Fruit fly (Drosophila melanogaster): ENCODE results near the gene CG13895.

CG13895 gene

dm6 chr3L:725527-726191 lies 17.7 kb upstream of the CG13895 start (continued):
- TF ChIP-seq toy (GFP tag; IDR thresholded peaks at IDR 0.05) (no peak), CrebB (tag; optimal IDR thresholded peaks at IDR 0.05) (peak; percentile 2), Dfd (GFP tag; optimal IDR thresholded peaks at IDR 0.05) (no peak), danr (GFP tag; IDR thresholded peaks at IDR 0.05) (peak; percentile 63; the same call in 1 of the 2 replicates), sob (GFP tag; IDR thresholded peaks at IDR 0.05) (peak; percentile 10; the same call in 1 of the 2 replicates), aop (GFP tag; IDR thresholded peaks at IDR 0.05) (no peak), CG2199 (GFP tag; IDR thresholded peaks at IDR 0.05) (peak; percentile 78; the same call in 2 of the 3 replicates), nerfin-2 (GFP tag; IDR thresholded peaks at IDR 0.05; ENCODE audit: partially characterized antibody) (no peak), CG17359 (tag; optimal IDR thresholded peaks at IDR 0.05) (peak; percentile 55), chm (GFP tag; IDR thresholded peaks at IDR 0.05) (peak; percentile 94), gce (GFP tag; IDR thresholded peaks at IDR 0.05) (peak; percentile 61; the same call in 1 of the 3 replicates), Chrac-16 (GFP tag; optimal IDR thresholded peaks at IDR 0.05) (peak; percentile 90), Dll (GFP tag; IDR thresholded peaks at IDR 0.05; ENCODE audit: partially characterized antibody) (no peak), CG34376 (GFP tag; optimal IDR thresholded peaks at IDR 0.05) (no peak), Rfx (GFP tag; IDR thresholded peaks at IDR 0.05) (no peak), CG10565 (GFP tag; optimal IDR thresholded peaks at IDR 0.05) (peak; percentile 4), CG11085 (GFP tag; IDR thresholded peaks at IDR 0.05) (no peak), CG8290 (GFP tag; optimal IDR thresholded peaks at IDR 0.05) (peak; percentile 87), CG8290 (tag; optimal IDR thresholded peaks at IDR 0.05) (peak in 1 of 2 experiments; percentile 14), Max (GFP tag; optimal IDR thresholded peaks at IDR 0.05) (peak; percentile 66), Hr78 (GFP tag; optimal IDR thresholded peaks at IDR 0.05) (no peak), usp (GFP tag; optimal IDR thresholded peaks at IDR 0.05) (no peak), CG4707 (GFP tag; optimal IDR thresholded peaks at IDR 0.05) (peak; percentile 50), CG10654 (GFP tag; optimal IDR thresholded peaks at IDR 0.05) (peak; percentile 78), row (GFP tag; IDR thresholded peaks at IDR 0.05) (peak; percentile 84), pum (GFP tag; optimal IDR thresholded peaks at IDR 0.05) (peak; percentile 86), CG6791 (GFP tag; IDR thresholded peaks at IDR 0.05; ENCODE audit: partially characterized antibody) (no peak), lmd (GFP tag; IDR thresholded peaks at IDR 0.05) (peak; percentile 34; the same call in 1 of the 2 replicates), phol (tag; optimal IDR thresholded peaks at IDR 0.05) (peak; percentile 88), TFAM (GFP tag; optimal IDR thresholded peaks at IDR 0.05) (peak; percentile 74), dmrt11E (tag; optimal IDR thresholded peaks at IDR 0.05) (peak; percentile 98), CG12744 (GFP tag; optimal IDR thresholded peaks at IDR 0.05) (peak; percentile 64), CG10462 (GFP tag; optimal IDR thresholded peaks at IDR 0.05) (peak; percentile 75), fru (optimal IDR thresholded peaks at IDR 0.05) (no peak), CTCF (GFP tag; optimal IDR thresholded peaks at IDR 0.05) (peak; percentile 3), jigr1 (GFP tag; IDR thresholded peaks at IDR 0.05) (peak; percentile 54; the same call in 1 of the 3 replicates), slp2 (GFP tag; optimal IDR thresholded peaks at IDR 0.05) (peak; percentile 81), insv (GFP tag; optimal IDR thresholded peaks at IDR 0.05) (no peak), fu2 (GFP tag; optimal IDR thresholded peaks at IDR 0.05) (no peak), Myb (GFP tag; optimal IDR thresholded peaks at IDR 0.05) (peak; percentile 24), bbx (GFP tag; IDR thresholded peaks at IDR 0.05; ENCODE audit: partially characterized antibody) (no peak), Atf3 (GFP tag; optimal IDR thresholded peaks at IDR 0.05) (peak; percentile 86), oc (tag; optimal IDR thresholded peaks at IDR 0.05) (peak; percentile 39), zen2 (GFP tag; IDR thresholded peaks at IDR 0.05; ENCODE audit: partially characterized antibody) (no peak), NfI (GFP tag; optimal IDR thresholded peaks at IDR 0.05) (no peak), Nf-YA (GFP tag; IDR thresholded peaks at IDR 0.05) (no peak), Oaz (GFP tag; IDR thresholded peaks at IDR 0.05) (no peak), wek (GFP tag; optimal IDR thresholded peaks at IDR 0.05) (no peak), trh (GFP tag; optimal IDR thresholded peaks at IDR 0.05) (peak; percentile 8), CG7786 (GFP tag; optimal IDR thresholded peaks at IDR 0.05) (peak; percentile 74), CG15479 (GFP tag; optimal IDR thresholded peaks at IDR 0.05) (no peak)

Data from whole organism, embryonic.